Fruit fly (Drosophila melanogaster) whole organism, prepupa: ENCODE data around the gene eIF4E1.

Experiments used
- CG10669 ChIP-seq: fragments of 200-800 bp; sonication (Bioruptor generic); optimal IDR thresholded peaks from 3 replicates; lab custom pipeline; 2018; ENCODE audit warnings: missing biosample characterization, mild to moderate bottlenecking, missing genetic modification characterization, moderate library complexity
- CG11294 ChIP-seq: fragments of 200-800 bp; sonication (Bioruptor generic); IDR thresholded peaks from 2 replicates; pipeline ENCODE4 v1.3.6; 2022; ENCODE audit warnings: missing biosample characterization, missing genetic modification characterization
- CG11762 ChIP-seq: fragments of 200-800 bp; sonication (Bioruptor generic); optimal IDR thresholded peaks from 3 replicates; lab custom pipeline; 2016; ENCODE audit warnings: missing biosample characterization, missing genetic modification characterization; ENCODE audit not compliant: insufficient read depth
- CG11902 ChIP-seq: fragments of 200-800 bp; sonication (Bioruptor generic); optimal IDR thresholded peaks from 3 replicates; lab custom pipeline; 2016; ENCODE audit warnings: missing biosample characterization, missing genetic modification characterization
- CG15336 ChIP-seq: fragments of 200-800 bp; sonication (Bioruptor generic); IDR thresholded peaks from 2 replicates; pipeline ENCODE4 v1.3.6; 2022; ENCODE audit warnings: missing biosample characterization, missing genetic modification characterization
- CG1621 ChIP-seq: fragments of 200-800 bp; sonication (Bioruptor generic); optimal IDR thresholded peaks from 3 replicates; lab custom pipeline; 2018; ENCODE audit warnings: missing biosample characterization, mild to moderate bottlenecking, missing genetic modification characterization
- CG16779 ChIP-seq: fragments of 200-800 bp; sonication (Bioruptor generic); optimal IDR thresholded peaks from 3 replicates; lab custom pipeline; 2017; ENCODE audit warnings: missing biosample characterization, mild to moderate bottlenecking, missing genetic modification characterization
- CG3032 ChIP-seq: fragments of 200-800 bp; optimal IDR thresholded peaks from 2 replicates; lab custom pipeline; 2019; ENCODE audit warnings: missing biosample characterization, mild to moderate bottlenecking, missing genetic modification characterization, moderate library complexity
- CG31627 ChIP-seq: fragments of 200-800 bp; sonication (Bioruptor generic); optimal IDR thresholded peaks from 3 replicates; lab custom pipeline; 2016; ENCODE audit warnings: missing biosample characterization, missing genetic modification characterization
- CG32006 ChIP-seq: fragments of 200-800 bp; sonication (Bioruptor generic); optimal IDR thresholded peaks from 3 replicates; lab custom pipeline; 2017; ENCODE audit warnings: missing biosample characterization, mild to moderate bottlenecking, missing genetic modification characterization
- CG3919 ChIP-seq: fragments of 200-800 bp; sonication (Bioruptor generic); optimal IDR thresholded peaks from 3 replicates; lab custom pipeline; 2016; ENCODE audit warnings: missing biosample characterization, missing genetic modification characterization
- CG6163 ChIP-seq: fragments of 200-800 bp; sonication (Bioruptor generic); IDR thresholded peaks from 3 replicates; pipeline ENCODE4 v1.3.6; 2022; ENCODE audit warnings: missing biosample characterization, missing genetic modification characterization
- CG6276 ChIP-seq: fragments of 200-800 bp; sonication (Bioruptor generic); optimal IDR thresholded peaks from 2 replicates; lab custom pipeline; 2017; ENCODE audit warnings: missing biosample characterization, mild to moderate bottlenecking, missing genetic modification characterization
- CG6792 ChIP-seq: fragments of 200-800 bp; sonication (Bioruptor generic); optimal IDR thresholded peaks from 3 replicates; lab custom pipeline; 2016; ENCODE audit warnings: missing biosample characterization, missing genetic modification characterization
- CG6808 ChIP-seq: fragments of 200-800 bp; sonication (Bioruptor generic); optimal IDR thresholded peaks from 3 replicates; lab custom pipeline; 2017; ENCODE audit warnings: missing biosample characterization, missing genetic modification characterization, mild to moderate bottlenecking, moderate library complexity, missing genetic modification reagents
- CG6854 ChIP-seq: fragments of 200-800 bp; sonication (Bioruptor generic); optimal IDR thresholded peaks from 2 replicates; lab custom pipeline; 2017; ENCODE audit warnings: missing biosample characterization, mild to moderate bottlenecking, missing genetic modification characterization
- CG7368 ChIP-seq: fragments of 200-800 bp; sonication (Bioruptor generic); optimal IDR thresholded peaks from 3 replicates; lab custom pipeline; 2016; ENCODE audit warnings: missing biosample characterization, missing genetic modification characterization
- CG8119 ChIP-seq: fragments of 200-800 bp; sonication (Bioruptor generic); IDR thresholded peaks from 3 replicates; pipeline ENCODE4 v1.3.6; 2022; ENCODE audit warnings: missing biosample characterization, missing genetic modification characterization
- CG8319 ChIP-seq: fragments of 200-800 bp; sonication (Bioruptor generic); optimal IDR thresholded peaks from 3 replicates; lab custom pipeline; 2016; ENCODE audit warnings: missing biosample characterization, missing genetic modification characterization
- CG9139 ChIP-seq: fragments of 200-800 bp; sonication (Bioruptor generic); optimal IDR thresholded peaks from 3 replicates; lab custom pipeline; 2017; ENCODE audit warnings: missing biosample characterization, mild to moderate bottlenecking, missing genetic modification characterization
- Ets21C ChIP-seq: fragments of 200-800 bp; sonication (Bioruptor generic); optimal IDR thresholded peaks from 3 replicates; lab custom pipeline; 2016; ENCODE audit warnings: missing biosample characterization, missing genetic modification characterization
- Ets96B ChIP-seq: fragments of 200-800 bp; optimal IDR thresholded peaks from 2 replicates; lab custom pipeline; 2019; ENCODE audit warnings: missing biosample characterization, mild to moderate bottlenecking, missing genetic modification characterization, moderate library complexity
- Gug ChIP-seq: fragments of 200-800 bp; sonication (Bioruptor generic); IDR thresholded peaks from 2 replicates; pipeline ENCODE4 v1.3.6; 2022; ENCODE audit warnings: missing biosample characterization, missing genetic modification characterization
- Hr38 ChIP-seq: sonication (Bioruptor generic); optimal IDR thresholded peaks from 2 replicates; lab custom pipeline; 2016; ENCODE audit warnings: missing biosample characterization, missing genetic modification characterization
- Hr39 ChIP-seq: fragments of 200-800 bp; sonication (Bioruptor generic); optimal IDR thresholded peaks from 2 replicates; lab custom pipeline; 2016; ENCODE audit warnings: missing biosample characterization, missing genetic modification characterization
- Hr4 ChIP-seq: fragments of 200-800 bp; sonication (Bioruptor generic); optimal IDR thresholded peaks from 3 replicates; lab custom pipeline; 2016; ENCODE audit warnings: missing biosample characterization, missing genetic modification characterization
- Lpt ChIP-seq: fragments of 200-800 bp; sonication (Bioruptor generic); optimal IDR thresholded peaks from 3 replicates; lab custom pipeline; 2016; ENCODE audit warnings: missing biosample characterization, missing genetic modification characterization
- Met ChIP-seq: fragments of 200-800 bp; sonication (Bioruptor generic); optimal IDR thresholded peaks from 3 replicates; lab custom pipeline; 2016; ENCODE audit warnings: missing biosample characterization, missing genetic modification characterization
- OdsH ChIP-seq: fragments of 200-800 bp; sonication (Bioruptor generic); optimal IDR thresholded peaks from 3 replicates; lab custom pipeline; 2016; ENCODE audit warnings: missing biosample characterization, missing genetic modification characterization
- Sox14 ChIP-seq: fragments of 200-800 bp; sonication (Bioruptor generic); optimal IDR thresholded peaks from 3 replicates; lab custom pipeline; 2016; ENCODE audit warnings: missing biosample characterization, missing genetic modification characterization
- Sox15 ChIP-seq: fragments of 200-800 bp; sonication (Bioruptor generic); optimal IDR thresholded peaks from 3 replicates; lab custom pipeline; 2016; ENCODE audit warnings: missing biosample characterization, missing genetic modification characterization
- achi ChIP-seq: fragments of 200-800 bp; sonication (Bioruptor generic); optimal IDR thresholded peaks from 3 replicates; lab custom pipeline; 2016; ENCODE audit warnings: missing biosample characterization, missing genetic modification characterization
- acj6 ChIP-seq: fragments of 200-800 bp; sonication (Bioruptor generic); optimal IDR thresholded peaks from 3 replicates; lab custom pipeline; 2016; ENCODE audit warnings: missing biosample characterization, missing genetic modification characterization
- dac ChIP-seq: fragments of 200-800 bp; sonication (Bioruptor generic); optimal IDR thresholded peaks from 2 replicates; lab custom pipeline; 2017; ENCODE audit warnings: missing biosample characterization, mild to moderate bottlenecking, missing genetic modification characterization
- dsx ChIP-seq: fragments of 200-800 bp; optimal IDR thresholded peaks from 3 replicates; lab custom pipeline; 2019; ENCODE audit warnings: missing biosample characterization, mild to moderate bottlenecking, missing genetic modification characterization, moderate library complexity; ENCODE audit not compliant: poor library complexity, severe bottlenecking
- eg ChIP-seq: fragments of 200-800 bp; sonication (Bioruptor generic); IDR thresholded peaks from 3 replicates; pipeline ENCODE4 v1.3.6; 2022; ENCODE audit warnings: missing biosample characterization, missing genetic modification characterization
- esn ChIP-seq: fragments of 200-800 bp; sonication (Bioruptor generic); optimal IDR thresholded peaks from 2 replicates; lab custom pipeline; 2016; ENCODE audit warnings: missing biosample characterization, mild to moderate bottlenecking, missing genetic modification characterization, moderate library complexity
- fd59A ChIP-seq: fragments of 200-800 bp; sonication (Bioruptor generic); optimal IDR thresholded peaks from 2 replicates; lab custom pipeline; 2017; ENCODE audit warnings: missing biosample characterization, mild to moderate bottlenecking, missing genetic modification characterization, missing genetic modification reagents
- fd85E ChIP-seq: fragments of 200-800 bp; sonication (Bioruptor generic); optimal IDR thresholded peaks from 3 replicates; lab custom pipeline; 2016; ENCODE audit warnings: missing biosample characterization, missing genetic modification characterization
- fkh ChIP-seq: fragments of 200-800 bp; sonication (Bioruptor generic); optimal IDR thresholded peaks from 3 replicates; lab custom pipeline; 2017; ENCODE audit warnings: missing biosample characterization, mild to moderate bottlenecking, missing genetic modification characterization, moderate library complexity
- lz ChIP-seq: fragments of 200-800 bp; sonication (Bioruptor generic); optimal IDR thresholded peaks from 3 replicates; lab custom pipeline; 2016; ENCODE audit warnings: missing biosample characterization, missing genetic modification characterization
- net ChIP-seq: fragments of 200-800 bp; sonication (Bioruptor generic); optimal IDR thresholded peaks from 3 replicates; lab custom pipeline; 2016; ENCODE audit warnings: missing biosample characterization, missing genetic modification characterization
- pdm3 ChIP-seq: fragments of 200-800 bp; sonication (Bioruptor generic); optimal IDR thresholded peaks from 3 replicates; lab custom pipeline; 2016; ENCODE audit warnings: missing biosample characterization, missing genetic modification characterization
- salr ChIP-seq, 2 experiments: fragments of 200-800 bp; sonication (Bioruptor generic); optimal IDR thresholded peaks; 3 replicates each; lab custom pipeline; 2016 to 2018; ENCODE audit warnings: missing biosample characterization in 2 of 2, missing genetic modification characterization in 2 of 2, mild to moderate bottlenecking in 1 of 2
- ss ChIP-seq, 2 experiments: fragments of 200-800 bp; sonication (Bioruptor generic); optimal IDR thresholded peaks; 2 replicates in 1 of 2; 3 replicates in 1 of 2; lab custom pipeline; 2017 to 2018; ENCODE audit warnings: mild to moderate bottlenecking in 2 of 2, missing biosample characterization in 2 of 2, missing genetic modification characterization in 2 of 2, moderate library complexity in 1 of 2

eIF4E1 gene

dm6 chr3L:9383345-9384075 is 18.8 kb downstream of the eIF4E1 start, which contains the start of gene Hsp27 (continued):
- TF ChIP-seq ss (GFP tag; optimal IDR thresholded peaks at IDR 0.05; lab: Kevin White, UChicago) = peak; percentile 99
- TF ChIP-seq CG32006 = peak; percentile 100
- TF ChIP-seq Lpt (GFP tag; lab: Kevin White, UChicago) = peak; percentile 100
- TF ChIP-seq CG16779 (tag; lab: Kevin White, UChicago) = peak; percentile 99
- TF ChIP-seq Gug (GFP tag; lab: Robert Waterston, UW) = peak; percentile 100
- peak; percentile 100 for TF ChIP-seq pdm3 (GFP tag; lab: Kevin White, UChicago)
- peak; percentile 100 for TF ChIP-seq Met (GFP tag; lab: Kevin White, UChicago)
- TF ChIP-seq fd59A (GFP tag; lab: Kevin White, UChicago) = peak; percentile 99
- peak; percentile 100 for TF ChIP-seq CG10669
- TF ChIP-seq acj6 (GFP tag; lab: Kevin White, UChicago) = peak; percentile 100
- peak; percentile 99 for TF ChIP-seq Sox15 (GFP tag; lab: Kevin White, UChicago)
- TF ChIP-seq Hr38 (GFP tag; lab: Kevin White, UChicago) = peak; percentile 70
- peak; percentile 100 for TF ChIP-seq dac (GFP tag; lab: Kevin White, UChicago)
- peak; percentile 100 for TF ChIP-seq CG6163 (GFP tag; lab: Robert Waterston, UW)
- peak; percentile 100 for TF ChIP-seq CG11294 (GFP tag; lab: Robert Waterston, UW)
- peak; percentile 99 for TF ChIP-seq Ets21C (GFP tag; lab: Kevin White, UChicago)
- peak; percentile 100 for TF ChIP-seq CG6276 (GFP tag; lab: Kevin White, UChicago)
- TF ChIP-seq Sox14 (GFP tag; lab: Kevin White, UChicago) = peak; percentile 100
- peak; percentile 100 for TF ChIP-seq CG6854 (GFP tag; lab: Kevin White, UChicago)
- peak; percentile 99 for TF ChIP-seq CG1621
- peak; percentile 99 for TF ChIP-seq dsx (GFP tag; lab: Kevin White, UChicago)
- peak; percentile 99 for TF ChIP-seq fd85E
- TF ChIP-seq CG6792 = peak; percentile 100
- peak; percentile 100 for TF ChIP-seq CG3919 (GFP tag; lab: Kevin White, UChicago)

DNA sequence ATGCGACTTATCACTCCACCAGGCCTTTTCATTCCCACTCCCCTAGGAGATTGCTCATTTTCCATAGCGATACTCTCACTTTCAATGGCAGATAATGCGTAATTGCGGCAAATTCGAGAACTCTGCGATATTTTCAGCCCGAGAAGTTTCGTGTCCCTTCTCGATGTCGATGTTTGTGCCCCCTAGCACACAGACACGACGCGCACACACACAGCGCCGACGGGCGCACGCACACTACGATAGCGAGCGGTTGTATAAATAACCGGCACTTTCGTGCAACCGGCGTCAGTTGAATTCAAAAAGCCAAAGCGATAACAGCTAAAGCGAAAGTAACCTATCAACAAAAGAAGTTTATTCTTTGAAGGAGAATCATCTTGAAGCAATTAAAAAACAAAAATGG is 20.7 kb downstream of the eIF4E1 start, which contains the start of gene Hsp23:
Gene Hsp23, plus strand, starts transcription at position 281 of the 400 bp plus-strand sequence.
- TF ChIP-seq CG8319 (GFP tag; lab: Kevin White, UChicago) = no peak
- TF ChIP-seq CG6276 (GFP tag; lab: Kevin White, UChicago) = peak; percentile 13
- TF ChIP-seq Ets21C (GFP tag; lab: Kevin White, UChicago) = no peak
- no peak for TF ChIP-seq CG11902 (GFP tag; lab: Kevin White, UChicago)
- peak; percentile 18 for TF ChIP-seq CG7368
- TF ChIP-seq Met (GFP tag; lab: Kevin White, UChicago) = peak; percentile 5
- TF ChIP-seq Hr4 (GFP tag; lab: Kevin White, UChicago) = no peak
- peak; percentile 37 for TF ChIP-seq CG3919 (GFP tag; lab: Kevin White, UChicago)
- no peak for TF ChIP-seq salr (GFP tag; optimal IDR thresholded peaks at IDR 0.05; lab: Kevin White, UChicago)
- peak; percentile 66 for TF ChIP-seq CG9139 (GFP tag; lab: Kevin White, UChicago)
- peak; percentile 12 for TF ChIP-seq Ets96B (tag; lab: Kevin White, UChicago)
- TF ChIP-seq lz = peak; percentile 20
- TF ChIP-seq CG3032 (tag; lab: Kevin White, UChicago) = peak; percentile 24
- TF ChIP-seq CG16779 (tag; lab: Kevin White, UChicago) = no peak
- no peak for TF ChIP-seq Hr39 (GFP tag; lab: Kevin White, UChicago)
- TF ChIP-seq OdsH (GFP tag; lab: Kevin White, UChicago) = peak; percentile 12
- no peak for TF ChIP-seq CG6792
- peak; percentile 39 for TF ChIP-seq Lpt (GFP tag; lab: Kevin White, UChicago)
- TF ChIP-seq Sox15 (GFP tag; lab: Kevin White, UChicago) = no peak
- TF ChIP-seq CG6163 (GFP tag; lab: Robert Waterston, UW) = peak; percentile 17; the same call in 2 of the 3 replicates
- TF ChIP-seq net (GFP tag; lab: Kevin White, UChicago) = peak; percentile 35
- TF ChIP-seq ss (GFP tag; optimal IDR thresholded peaks at IDR 0.05; lab: Kevin White, UChicago) = peak; percentile 64 to 71
- TF ChIP-seq CG6854 (GFP tag; lab: Kevin White, UChicago) = peak; percentile 52
- no peak for TF ChIP-seq fkh (GFP tag; lab: Kevin White, UChicago)
- no peak for TF ChIP-seq CG31627 (GFP tag; lab: Kevin White, UChicago)
- peak; percentile 61 for TF ChIP-seq CG6808 (GFP tag; lab: Kevin White, UChicago)
- TF ChIP-seq CG8119 (GFP tag; lab: Robert Waterston, UW) = peak; percentile 22; the same call in 1 of the 3 replicates
- peak; percentile 48 for TF ChIP-seq esn (GFP tag; lab: Kevin White, UChicago)
- no peak for TF ChIP-seq fd85E
- TF ChIP-seq acj6 (GFP tag; lab: Kevin White, UChicago) = no peak
- no peak for TF ChIP-seq CG11762 (GFP tag; lab: Kevin White, UChicago)
- TF ChIP-seq CG11294 (GFP tag; lab: Robert Waterston, UW) = no peak
- no peak for TF ChIP-seq Gug (GFP tag; lab: Robert Waterston, UW)
- no peak for TF ChIP-seq achi (GFP tag; lab: Kevin White, UChicago)
- TF ChIP-seq CG15336 (GFP tag; lab: Robert Waterston, UW) = peak; percentile 41; the same call in 1 of the 2 replicates
- peak; percentile 37; the same call in 1 of the 3 replicates for TF ChIP-seq eg (GFP tag; lab: Robert Waterston, UW)
- no peak for TF ChIP-seq dac (GFP tag; lab: Kevin White, UChicago)
